Worm (Caenorhabditis elegans) whole organism, L1 larva: ENCODE measurements around the gene fbxa-65.

Source experiments
- Y116A8C.19 ChIP-seq: sonication (generic microtip); optimal IDR thresholded peaks from 2 replicates; lab custom pipeline; 2016; ENCODE audit warnings: missing compliant biosample characterization, missing genetic modification characterization, borderline replicate concordance
- alr-1 ChIP-seq: fragments of 200-800 bp; sonication (Bioruptor generic); optimal IDR thresholded peaks from 2 replicates; lab custom pipeline; 2018; ENCODE audit warnings: borderline replicate concordance, mild to moderate bottlenecking, missing genetic modification characterization, missing compliant biosample characterization
- blmp-1 ChIP-seq: fragments of 150-350 bp; optimal IDR thresholded peaks from 2 replicates; lab custom pipeline; 2014; ENCODE audit warnings: missing biosample characterization, missing genetic modification characterization
- ceh-82 ChIP-seq, 3 experiments: fragments of 150-350 bp in 1 of 3; sonication (generic microtip) in 2 of 3; optimal IDR thresholded peaks; 2 replicates each; lab custom pipeline; 2014 to 2017; ENCODE audit warnings: missing biosample characterization in 3 of 3, missing genetic modification characterization in 3 of 3
- ceh-90 ChIP-seq: sonication (generic microtip); optimal IDR thresholded peaks from 2 replicates; lab custom pipeline; 2016; ENCODE audit warnings: missing genetic modification characterization, missing compliant biosample characterization
- elt-2 ChIP-seq: sonication (generic microtip); optimal IDR thresholded peaks from 2 replicates; lab custom pipeline; 2016; ENCODE audit warnings: missing genetic modification characterization, mild to moderate bottlenecking, inconsistent platforms, missing compliant biosample characterization, missing genetic modification reagents
- elt-3 ChIP-seq, 6 experiments: fragments of 150-350 bp in 1 of 6; sonication (generic microtip); optimal IDR thresholded peaks; 2 replicates each; lab custom pipeline; 2017 to 2018; ENCODE audit warnings: missing biosample characterization in 6 of 6, missing genetic modification characterization in 6 of 6, inconsistent platforms in 1 of 6
- fkh-10 ChIP-seq: sonication (generic microtip); optimal IDR thresholded peaks from 2 replicates; lab custom pipeline; 2017; ENCODE audit warnings: missing biosample characterization, missing genetic modification reagents, missing genetic modification characterization
- mdl-1 ChIP-seq, 2 experiments: fragments of 150-350 bp; optimal IDR thresholded peaks; 2 replicates each; lab custom pipeline; 2014 to 2017; ENCODE audit warnings: missing biosample characterization in 2 of 2, missing genetic modification characterization in 2 of 2, inconsistent platforms in 1 of 2
- nhr-12 ChIP-seq: sonication (generic microtip); optimal IDR thresholded peaks from 2 replicates; lab custom pipeline; 2017; ENCODE audit warnings: missing biosample characterization, missing genetic modification characterization
- snpc-4 ChIP-seq: fragments of 150-350 bp; optimal IDR thresholded peaks from 2 replicates; lab custom pipeline; 2014; ENCODE audit warnings: missing biosample characterization, missing genetic modification characterization
- ztf-4 ChIP-seq: fragments of 150-350 bp; optimal IDR thresholded peaks from 2 replicates; lab custom pipeline; 2014; ENCODE audit warnings: missing biosample characterization, missing genetic modification characterization

DNA sequence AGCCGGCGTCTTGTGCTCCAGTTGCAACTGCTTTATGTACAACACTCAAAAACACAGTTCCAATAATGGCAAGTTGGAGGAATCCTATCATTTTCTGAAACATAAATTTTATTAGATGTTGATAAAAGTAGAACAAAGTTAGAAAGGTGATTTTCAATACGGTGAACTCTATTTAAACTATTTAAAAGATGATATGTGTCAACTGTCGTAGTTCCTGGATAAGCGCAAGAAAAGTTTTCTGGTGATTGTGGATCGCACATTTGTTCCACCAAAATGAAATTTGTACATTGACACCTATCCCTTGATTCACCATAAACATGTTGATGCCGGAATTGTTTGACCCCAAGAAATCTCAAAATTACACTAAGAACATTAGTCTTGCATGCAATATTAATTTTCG, 14.3 kb downstream of the fbxa-65 start, which contains the start of gene C17B7.9:
- TF ChIP-seq ceh-90 (tag; lab: Kevin White, UChicago) (no peak), fkh-10 (GFP tag; lab: Kevin White, UChicago) (no peak), elt-3 (tag; optimal IDR thresholded peaks at IDR 0.05; lab: Kevin White, UChicago) (no peak), ceh-82 (tag; optimal IDR thresholded peaks at IDR 0.05; lab: Kevin White, UChicago) (no peak), ztf-4 (no peak), snpc-4 (tag; lab: Kevin White, UChicago) (no peak), Y116A8C.19 (no peak), alr-1 (tag; lab: Kevin White, UChicago) (no peak), blmp-1 (tag; lab: Kevin White, UChicago) (no peak), elt-2 (tag; lab: Kevin White, UChicago) (no peak), mdl-1 (tag; optimal IDR thresholded peaks at IDR 0.05; lab: Kevin White, UChicago) (no peak), nhr-12 (tag; lab: Kevin White, UChicago) (no peak)
